Fruit fly (Drosophila melanogaster): ENCODE data around the gene emb.

Gene emb

dm6 chr2L:8424090-8424470, 20.7 kb downstream of the emb start:
- TF ChIP-seq CG7357 (GFP tag; IDR thresholded peaks at IDR 0.05) (no peak), lab (GFP tag; optimal IDR thresholded peaks at IDR 0.05) (no peak), CG12769 (tag; optimal IDR thresholded peaks at IDR 0.05) (no peak), fd3F (GFP tag; optimal IDR thresholded peaks at IDR 0.05) (no peak), crol (GFP tag; IDR thresholded peaks at IDR 0.05) (0 out of 2 replicates have a peak, but pooled peaks have one; percentile 18), CG6175 (GFP tag; IDR thresholded peaks at IDR 0.05) (no peak), Hr3 (GFP tag; optimal IDR thresholded peaks at IDR 0.05) (no peak), CG11456 (GFP tag; IDR thresholded peaks at IDR 0.05) (no peak), tgo (GFP tag; IDR thresholded peaks at IDR 0.05) (no peak), CG11085 (GFP tag; IDR thresholded peaks at IDR 0.05) (no peak), sob (GFP tag; IDR thresholded peaks at IDR 0.05) (no peak), zen2 (GFP tag; IDR thresholded peaks at IDR 0.05; ENCODE audit: partially characterized antibody) (no peak), ems (GFP tag; optimal IDR thresholded peaks at IDR 0.05) (no peak), slp2 (GFP tag; optimal IDR thresholded peaks at IDR 0.05) (no peak), Sry-β (GFP tag; optimal IDR thresholded peaks at IDR 0.05) (no peak), CG2120 (GFP tag; optimal IDR thresholded peaks at IDR 0.05) (no peak), HmgZ (tag; optimal IDR thresholded peaks at IDR 0.05) (no peak), toy (GFP tag; IDR thresholded peaks at IDR 0.05) (no peak), Mad (GFP tag; optimal IDR thresholded peaks at IDR 0.05) (no peak), Neu2 (GFP tag; optimal IDR thresholded peaks at IDR 0.05; ENCODE audit: borderline replicate concordance) (no peak), CG4360 (GFP tag; IDR thresholded peaks at IDR 0.05) (peak; percentile 21; the same call in 1 of the 2 replicates), CG4730 (GFP tag; IDR thresholded peaks at IDR 0.05) (no peak), Optix (GFP tag; IDR thresholded peaks at IDR 0.05) (no peak), CG8924 (tag; optimal IDR thresholded peaks at IDR 0.05) (no peak), Doc3 (GFP tag; IDR thresholded peaks at IDR 0.05; ENCODE audit: partially characterized antibody) (no peak), ap (GFP tag; IDR thresholded peaks at IDR 0.05) (no peak), Dfd (GFP tag; optimal IDR thresholded peaks at IDR 0.05) (no peak), CG6854 (GFP tag; optimal IDR thresholded peaks at IDR 0.05) (no peak), CG18262 (tag; optimal IDR thresholded peaks at IDR 0.05) (no peak), D19A (tag; optimal IDR thresholded peaks at IDR 0.05) (peak; percentile 12), Xrp1 (GFP tag; IDR thresholded peaks at IDR 0.05) (peak; percentile 25; the same call in 1 of the 2 replicates), gsb-n (tag; optimal IDR thresholded peaks at IDR 0.05) (peak; percentile 6), sim (GFP tag; IDR thresholded peaks at IDR 0.05) (no peak), Mrtf (GFP tag; IDR thresholded peaks at IDR 0.05) (no peak)

dm6 chr2L:8424662-8425208, 21.4 kb downstream of the emb start:
- TF ChIP-seq hth (optimal IDR thresholded peaks at IDR 0.05) (no peak), dmrt99B (tag; optimal IDR thresholded peaks at IDR 0.05) (no peak), sna (GFP tag; IDR thresholded peaks at IDR 0.05; ENCODE audit: partially characterized antibody) (no peak), Dad (GFP tag; optimal IDR thresholded peaks at IDR 0.05) (no peak), CG8359 (GFP tag; optimal IDR thresholded peaks at IDR 0.05; ENCODE audit: borderline replicate concordance) (no peak), odd (GFP tag; optimal IDR thresholded peaks at IDR 0.05) (no peak), nerfin-1 (tag; optimal IDR thresholded peaks at IDR 0.05) (peak; percentile 55), Dfd (GFP tag; optimal IDR thresholded peaks at IDR 0.05) (no peak), CG8281 (tag; optimal IDR thresholded peaks at IDR 0.05) (no peak), dan (GFP tag; IDR thresholded peaks at IDR 0.05) (no peak), so (GFP tag; IDR thresholded peaks at IDR 0.05) (no peak), sd (tag; optimal IDR thresholded peaks at IDR 0.05) (peak; percentile 39), cas (GFP tag; IDR thresholded peaks at IDR 0.05) (no peak), CG11504 (tag; optimal IDR thresholded peaks at IDR 0.05) (no peak), PHDP (tag; optimal IDR thresholded peaks at IDR 0.05) (no peak), ato (GFP tag; IDR thresholded peaks at IDR 0.05; ENCODE audit: partially characterized antibody) (no peak), CG1832 (GFP tag; optimal IDR thresholded peaks at IDR 0.05) (peak; percentile 27), CG10274 (GFP tag; optimal IDR thresholded peaks at IDR 0.05) (no peak), CG11247 (GFP tag; IDR thresholded peaks at IDR 0.05) (no peak), run (tag; optimal IDR thresholded peaks at IDR 0.05) (no peak)
